Fruit fly (Drosophila melanogaster): ENCODE data around the gene CG7024.

CG7024 gene

dm6 chrX:4699775-4700174 is 5.3 kb upstream of the CG7024 start:
- TF ChIP-seq CG18262 (tag; optimal IDR thresholded peaks at IDR 0.05), result peak; percentile 21
- peak; percentile 17; the same call in 1 of the 2 replicates for TF ChIP-seq sisA (GFP tag; IDR thresholded peaks at IDR 0.05)
- TF ChIP-seq pros (GFP tag; optimal IDR thresholded peaks at IDR 0.05), result no peak
- no peak for TF ChIP-seq zen (tag; optimal IDR thresholded peaks at IDR 0.05)
- TF ChIP-seq Hsf (GFP tag; optimal IDR thresholded peaks at IDR 0.05), result peak; percentile 18
- peak; percentile 20; the same call in 2 of the 3 replicates for TF ChIP-seq tgo (GFP tag; IDR thresholded peaks at IDR 0.05)
- no peak for TF ChIP-seq Trl (optimal IDR thresholded peaks at IDR 0.05)
- TF ChIP-seq Trl (GFP tag; optimal IDR thresholded peaks at IDR 0.05), result no peak
- TF ChIP-seq slbo (GFP tag; IDR thresholded peaks at IDR 0.05), result peak; percentile 29
- peak; percentile 4 for TF ChIP-seq Xbp1 (GFP tag; optimal IDR thresholded peaks at IDR 0.05)
- TF ChIP-seq disco-r (GFP tag; optimal IDR thresholded peaks at IDR 0.05), result no peak
- TF ChIP-seq sqz (GFP tag; optimal IDR thresholded peaks at IDR 0.05), result peak; percentile 26
- no peak for TF ChIP-seq tin (GFP tag; optimal IDR thresholded peaks at IDR 0.05)
- TF ChIP-seq CG12744 (GFP tag; optimal IDR thresholded peaks at IDR 0.05), result no peak
- no peak for TF ChIP-seq NC2β (GFP tag; optimal IDR thresholded peaks at IDR 0.05)
- no peak for TF ChIP-seq unc-4 (GFP tag; IDR thresholded peaks at IDR 0.05; ENCODE audit: partially characterized antibody)
- peak; percentile 50; the same call in 1 of the 3 replicates for TF ChIP-seq CG17361 (GFP tag; IDR thresholded peaks at IDR 0.05)
- TF ChIP-seq CG11085 (GFP tag; IDR thresholded peaks at IDR 0.05), result no peak
- TF ChIP-seq CG8359 (GFP tag; optimal IDR thresholded peaks at IDR 0.05; ENCODE audit: borderline replicate concordance), result no peak
- no peak for TF ChIP-seq zf30C (GFP tag; optimal IDR thresholded peaks at IDR 0.05)
- TF ChIP-seq kni (GFP tag; optimal IDR thresholded peaks at IDR 0.05), result no peak
- TF ChIP-seq CG2199 (GFP tag; IDR thresholded peaks at IDR 0.05), result no peak
- TF ChIP-seq esg (GFP tag; conservative IDR thresholded peaks at IDR 0.05), result 0 out of 2 replicates have a peak, but pooled peaks have one; percentile 33
- peak; percentile 32 for TF ChIP-seq CG9727 (GFP tag; optimal IDR thresholded peaks at IDR 0.05)
- TF ChIP-seq eyg (GFP tag; optimal IDR thresholded peaks at IDR 0.05), result no peak
- TF ChIP-seq lilli (GFP tag; optimal IDR thresholded peaks at IDR 0.05), result peak; percentile 33
- no peak for TF ChIP-seq CG15479 (GFP tag; optimal IDR thresholded peaks at IDR 0.05)
- peak; percentile 49; the same call in 2 of the 3 replicates for TF ChIP-seq CG11695 (GFP tag; IDR thresholded peaks at IDR 0.05)
- TF ChIP-seq Xrp1 (GFP tag; IDR thresholded peaks at IDR 0.05), result peak; percentile 48; the same call in 1 of the 2 replicates
- no peak for TF ChIP-seq CG17568 (GFP tag; optimal IDR thresholded peaks at IDR 0.05)
- TF ChIP-seq lmd (GFP tag; IDR thresholded peaks at IDR 0.05), result peak; percentile 34; the same call in 1 of the 2 replicates
- no peak for TF ChIP-seq Ada2b (GFP tag; IDR thresholded peaks at IDR 0.05)
- TF ChIP-seq CoRest (tag; optimal IDR thresholded peaks at IDR 0.05), result peak; percentile 10
- TF ChIP-seq Pdp1 (GFP tag; optimal IDR thresholded peaks at IDR 0.05), result peak in 1 of 2 experiments; percentile 12
- no peak for TF ChIP-seq pfk (GFP tag; optimal IDR thresholded peaks at IDR 0.05)
- TF ChIP-seq CG4854 (GFP tag; optimal IDR thresholded peaks at IDR 0.05), result no peak
- no peak for TF ChIP-seq gt (GFP tag; IDR thresholded peaks at IDR 0.05)
- no peak for TF ChIP-seq CG3726 (GFP tag; IDR thresholded peaks at IDR 0.05)
- peak; percentile 27 for TF ChIP-seq Sox100B (GFP tag; optimal IDR thresholded peaks at IDR 0.05)
- TF ChIP-seq stwl (tag; optimal IDR thresholded peaks at IDR 0.05), result no peak
- no peak for TF ChIP-seq CG10565 (GFP tag; optimal IDR thresholded peaks at IDR 0.05)
- TF ChIP-seq CG2120 (GFP tag; optimal IDR thresholded peaks at IDR 0.05), result peak; percentile 32
- no peak for TF ChIP-seq CG18476 (GFP tag; optimal IDR thresholded peaks at IDR 0.05)
- no peak for TF ChIP-seq ind (GFP tag; optimal IDR thresholded peaks at IDR 0.05)
- no peak for TF ChIP-seq CG3163 (GFP tag; optimal IDR thresholded peaks at IDR 0.05)
- TF ChIP-seq MESR4 (GFP tag; optimal IDR thresholded peaks at IDR 0.05), result no peak
- peak; percentile 30 for TF ChIP-seq nmo (GFP tag; optimal IDR thresholded peaks at IDR 0.05)
- TF ChIP-seq CG3281 (GFP tag; optimal IDR thresholded peaks at IDR 0.05), result no peak
- peak; percentile 37 for TF ChIP-seq CG30403 (GFP tag; optimal IDR thresholded peaks at IDR 0.05)
- TF ChIP-seq Ets65A (GFP tag), result no peak
- no peak for TF ChIP-seq z (GFP tag; IDR thresholded peaks at IDR 0.05)
- TF ChIP-seq Atf3 (GFP tag; optimal IDR thresholded peaks at IDR 0.05), result no peak

Measured in whole organism, embryonic.